Worm (Caenorhabditis elegans) whole organism, early embryonic: Measurements from ENCODE around the gene R11G1.7.
A peak's percentile ranks its signal among the peaks of the same experiment; 100 is the strongest.

Experiments
- B0310.2 ChIP-seq: sonication (generic microtip); optimal IDR thresholded peaks from 2 replicates; lab custom pipeline; 2016; ENCODE audit warnings: mild to moderate bottlenecking, missing genetic modification characterization, missing compliant biosample characterization
- F13C5.2 ChIP-seq: sonication (generic microtip); optimal IDR thresholded peaks from 2 replicates; lab custom pipeline; 2017; ENCODE audit warnings: mild to moderate bottlenecking, missing genetic modification characterization, inconsistent platforms, missing compliant biosample characterization
- aly-1 ChIP-seq: sonication (generic microtip); optimal IDR thresholded peaks from 2 replicates; lab custom pipeline; 2016; ENCODE audit warnings: missing genetic modification characterization, missing compliant biosample characterization
- ama-1 ChIP-seq: fragments of 150-350 bp; optimal IDR thresholded peaks from 2 replicates; lab custom pipeline; 2014
- ceh-13 ChIP-seq: fragments of 200-800 bp; sonication (Bioruptor generic); optimal IDR thresholded peaks from 2 replicates; lab custom pipeline; 2018; ENCODE audit warnings: mild to moderate bottlenecking, missing genetic modification characterization, missing compliant biosample characterization
- ceh-36 ChIP-seq: sonication (generic microtip); optimal IDR thresholded peaks from 2 replicates; lab custom pipeline; 2016; ENCODE audit warnings: missing genetic modification characterization, inconsistent platforms, missing compliant biosample characterization
- ets-7 ChIP-seq: sonication (generic microtip); optimal IDR thresholded peaks from 2 replicates; lab custom pipeline; 2016; ENCODE audit warnings: missing genotype, missing genetic modification characterization, missing compliant biosample characterization
- flt-1 ChIP-seq: fragments of 200-800 bp; sonication (Bioruptor generic); IDR thresholded peaks from 2 replicates; pipeline ENCODE4 v1.3.6; 2022; ENCODE audit warnings: missing genetic modification characterization, missing compliant biosample characterization
- hmbx-1 ChIP-seq: sonication (generic microtip); optimal IDR thresholded peaks from 2 replicates; lab custom pipeline; 2016; ENCODE audit warnings: mild to moderate bottlenecking, missing genetic modification characterization, missing compliant biosample characterization
- hmg-4 ChIP-seq: fragments of 200-800 bp; sonication (Bioruptor generic); optimal IDR thresholded peaks from 2 replicates; lab custom pipeline; 2018; ENCODE audit warnings: mild to moderate bottlenecking, missing genetic modification characterization, missing compliant biosample characterization
- hnd-1 ChIP-seq: sonication (generic microtip); optimal IDR thresholded peaks from 2 replicates; lab custom pipeline; 2016; ENCODE audit warnings: missing genetic modification characterization, missing compliant biosample characterization
- pes-1 ChIP-seq: fragments of 200-800 bp; sonication (Bioruptor generic); IDR thresholded peaks from 2 replicates; pipeline ENCODE4 v1.3.6; 2022; ENCODE audit warnings: missing genetic modification reagents, missing genetic modification characterization, missing compliant biosample characterization
- scrt-1 ChIP-seq: fragments of 200-800 bp; sonication (Bioruptor generic); IDR thresholded peaks from 2 replicates; pipeline ENCODE4 v1.3.6; 2022; ENCODE audit warnings: missing genetic modification characterization, missing compliant biosample characterization
- sea-1 ChIP-seq: fragments of 200-800 bp; sonication (Bioruptor generic); conservative IDR thresholded peaks from 2 replicates; pipeline ENCODE4 v1.3.6; 2022; ENCODE audit warnings: missing genetic modification characterization, missing compliant biosample characterization
- tbx-11 ChIP-seq: fragments of 200-800 bp; sonication (Bioruptor generic); IDR thresholded peaks from 2 replicates; pipeline ENCODE4 v1.3.6; 2022; ENCODE audit warnings: missing genetic modification characterization, missing compliant biosample characterization
- tbx-37 ChIP-seq: fragments of 200-800 bp; sonication (Bioruptor generic); conservative IDR thresholded peaks from 2 replicates; pipeline ENCODE4 v1.3.6; 2022; ENCODE audit warnings: missing genetic modification reagents, missing genetic modification characterization, missing compliant biosample characterization
- tra-4 ChIP-seq: sonication (generic microtip); optimal IDR thresholded peaks from 2 replicates; lab custom pipeline; 2017; ENCODE audit warnings: missing genetic modification characterization, missing compliant biosample characterization

R11G1.7 gene

ce11 chrX:3694172-3694571 lies 38.1 kb downstream of the R11G1.7 start:
- TF ChIP-seq ets-7, result no peak
- TF ChIP-seq aly-1 (tag; lab: Kevin White, UChicago), result peak; percentile 35
- peak; percentile 77 for TF ChIP-seq F13C5.2 (tag; lab: Kevin White, UChicago)
- peak; percentile 56; the same call in 1 of the 2 replicates for TF ChIP-seq pes-1 (GFP tag; lab: Robert Waterston, UW)
- TF ChIP-seq tbx-11 (GFP tag; lab: Robert Waterston, UW), result no peak
- 0 out of 2 replicates have a peak, but pooled peaks have one; percentile 40 for TF ChIP-seq sea-1 (GFP tag; lab: Robert Waterston, UW)
- TF ChIP-seq tbx-37 (GFP tag; lab: Robert Waterston, UW), result peak; percentile 37; the same call in 1 of the 2 replicates
- TF ChIP-seq hmg-4 (GFP tag; lab: Kevin White, UChicago), result peak; percentile 86

ce11 chrX:3695826-3696225 lies 39.8 kb downstream of the R11G1.7 start:
- no peak for TF ChIP-seq tra-4
- no peak for TF ChIP-seq pes-1 (GFP tag; lab: Robert Waterston, UW)
- no peak for TF ChIP-seq tbx-37 (GFP tag; lab: Robert Waterston, UW)
- TF ChIP-seq hmbx-1, result no peak
- no peak for TF ChIP-seq ets-7
- no peak for TF ChIP-seq hmg-4 (GFP tag; lab: Kevin White, UChicago)
- TF ChIP-seq ceh-13 (GFP tag; lab: Kevin White, UChicago), result no peak
- TF ChIP-seq F13C5.2 (tag; lab: Kevin White, UChicago), result no peak
- TF ChIP-seq B0310.2 (tag; lab: Kevin White, UChicago), result no peak
- no peak for TF ChIP-seq aly-1 (tag; lab: Kevin White, UChicago)
- no peak for TF ChIP-seq scrt-1 (GFP tag; lab: Robert Waterston, UW)
- TF ChIP-seq ama-1, result no peak
- TF ChIP-seq sea-1 (GFP tag; lab: Robert Waterston, UW), result no peak

ce11 chrX:3696603-3697002 lies 40.5 kb downstream of the R11G1.7 start, which contains the start of gene C01C4.3:
Gene C01C4.3, plus strand, starts transcription at chrX:3696903.
- TF ChIP-seq B0310.2 (tag; lab: Kevin White, UChicago) (no peak), ceh-13 (GFP tag; lab: Kevin White, UChicago) (no peak), ama-1 (no peak), ets-7 (no peak), scrt-1 (GFP tag; lab: Robert Waterston, UW) (no peak), tbx-11 (GFP tag; lab: Robert Waterston, UW) (no peak), F13C5.2 (tag; lab: Kevin White, UChicago) (no peak)

ce11 chrX:3697623-3698022 lies 41.6 kb downstream of the R11G1.7 start:
- TF ChIP-seq F13C5.2 (tag; lab: Kevin White, UChicago) (peak; percentile 96), tbx-37 (GFP tag; lab: Robert Waterston, UW) (peak; percentile 92), ceh-36 (tag; lab: Kevin White, UChicago) (peak; percentile 91), pes-1 (GFP tag; lab: Robert Waterston, UW) (peak; percentile 95), hmg-4 (GFP tag; lab: Kevin White, UChicago) (peak; percentile 91), hnd-1 (tag; lab: Kevin White, UChicago) (peak; percentile 83), B0310.2 (tag; lab: Kevin White, UChicago) (peak; percentile 81), aly-1 (tag; lab: Kevin White, UChicago) (peak; percentile 82), ets-7 (peak; percentile 79), tra-4 (peak; percentile 69), sea-1 (GFP tag; lab: Robert Waterston, UW) (peak; percentile 88), flt-1 (peak; percentile 90), ama-1 (no peak), hmbx-1 (peak; percentile 67), scrt-1 (GFP tag; lab: Robert Waterston, UW) (peak; percentile 94), ceh-13 (GFP tag; lab: Kevin White, UChicago) (peak; percentile 78), tbx-11 (GFP tag; lab: Robert Waterston, UW) (peak; percentile 92)

ce11 chrX:3701861-3702260 lies 45.8 kb downstream of the R11G1.7 start:
- TF ChIP-seq hnd-1 (tag; lab: Kevin White, UChicago), result no peak
- TF ChIP-seq flt-1, result no peak
- TF ChIP-seq ama-1, result no peak
- TF ChIP-seq tbx-37 (GFP tag; lab: Robert Waterston, UW), result no peak
- no peak for TF ChIP-seq hmbx-1
- TF ChIP-seq tra-4, result no peak
- no peak for TF ChIP-seq ceh-13 (GFP tag; lab: Kevin White, UChicago)
- TF ChIP-seq ceh-36 (tag; lab: Kevin White, UChicago), result no peak
- TF ChIP-seq tbx-11 (GFP tag; lab: Robert Waterston, UW), result no peak
- TF ChIP-seq pes-1 (GFP tag; lab: Robert Waterston, UW), result no peak
- TF ChIP-seq F13C5.2 (tag; lab: Kevin White, UChicago), result no peak

- no peak for TF ChIP-seq ets-7
- TF ChIP-seq ceh-36 (tag; lab: Kevin White, UChicago), result no peak
- TF ChIP-seq pes-1 (GFP tag; lab: Robert Waterston, UW), result no peak
- no peak for TF ChIP-seq tra-4
- no peak for TF ChIP-seq tbx-11 (GFP tag; lab: Robert Waterston, UW)
- TF ChIP-seq flt-1, result no peak
- no peak for TF ChIP-seq hmg-4 (GFP tag; lab: Kevin White, UChicago)
- no peak for TF ChIP-seq scrt-1 (GFP tag; lab: Robert Waterston, UW)
Measured at ce11 chrX:3705319-3705718, 49.2 kb downstream of the R11G1.7 start.

- no peak for TF ChIP-seq ets-7
- TF ChIP-seq sea-1 (GFP tag; lab: Robert Waterston, UW), result no peak
- no peak for TF ChIP-seq hmg-4 (GFP tag; lab: Kevin White, UChicago)
- TF ChIP-seq aly-1 (tag; lab: Kevin White, UChicago), result no peak
- no peak for TF ChIP-seq tbx-37 (GFP tag; lab: Robert Waterston, UW)
- no peak for TF ChIP-seq ama-1
- no peak for TF ChIP-seq B0310.2 (tag; lab: Kevin White, UChicago)
- TF ChIP-seq ceh-13 (GFP tag; lab: Kevin White, UChicago), result no peak
- TF ChIP-seq ceh-36 (tag; lab: Kevin White, UChicago), result no peak
- no peak for TF ChIP-seq F13C5.2 (tag; lab: Kevin White, UChicago)
- no peak for TF ChIP-seq pes-1 (GFP tag; lab: Robert Waterston, UW)
- TF ChIP-seq flt-1, result no peak
- no peak for TF ChIP-seq scrt-1 (GFP tag; lab: Robert Waterston, UW)
- TF ChIP-seq tbx-11 (GFP tag; lab: Robert Waterston, UW), result no peak
Measured at ce11 chrX:3706319-3706718, 50.2 kb downstream of the R11G1.7 start.
